Worm (Caenorhabditis elegans) whole organism, midembryonic: ENCODE data around the gene K07D4.6.

Source experiments
- cog-1 ChIP-seq: sonication (generic microtip); optimal IDR thresholded peaks from 2 replicates; lab custom pipeline; 2016; ENCODE audit warnings: missing genetic modification characterization, missing compliant biosample characterization
- flt-1 ChIP-seq: fragments of 200-800 bp; sonication (Bioruptor generic); IDR thresholded peaks from 2 replicates; pipeline ENCODE4 v1.3.6; 2022; ENCODE audit warnings: missing genetic modification characterization, missing compliant biosample characterization
- klf-2 ChIP-seq: fragments of 200-800 bp; sonication (Bioruptor generic); conservative IDR thresholded peaks from 2 replicates; pipeline ENCODE4 v1.3.6; 2022; ENCODE audit warnings: missing genetic modification reagents, missing genetic modification characterization, missing compliant biosample characterization
- ref-1 ChIP-seq: fragments of 200-800 bp; sonication (Bioruptor generic); conservative IDR thresholded peaks from 2 replicates; pipeline ENCODE4 v1.3.6; 2022; ENCODE audit warnings: missing genetic modification reagents, missing genetic modification characterization, missing compliant biosample characterization
- tab-1 ChIP-seq: fragments of 200-800 bp; sonication (Bioruptor generic); IDR thresholded peaks from 2 replicates; pipeline ENCODE4 v1.3.6; 2022; ENCODE audit warnings: missing genetic modification characterization, missing compliant biosample characterization
- ztf-23 ChIP-seq: fragments of 200-800 bp; sonication (Bioruptor generic); IDR thresholded peaks from 2 replicates; pipeline ENCODE4 v1.3.6; 2022; ENCODE audit warnings: missing genetic modification reagents, missing genetic modification characterization, missing compliant biosample characterization
- ztf-29 ChIP-seq: fragments of 200-800 bp; sonication (Bioruptor generic); IDR thresholded peaks from 2 replicates; pipeline ENCODE4 v1.3.6; 2022; ENCODE audit warnings: missing genetic modification reagents, missing genetic modification characterization, missing compliant biosample characterization

ce11 chrII:3999537-3999936, 19.0 kb downstream of the K07D4.6 start:
- TF ChIP-seq klf-2 (no peak), flt-1 (GFP tag; lab: Robert Waterston, UW) (peak; percentile 54; the same call in 1 of the 2 replicates), ref-1 (GFP tag; lab: Robert Waterston, UW) (no peak), cog-1 (tag; lab: Kevin White, UChicago) (peak; percentile 22), tab-1 (GFP tag; lab: Robert Waterston, UW) (0 out of 2 replicates have a peak, but pooled peaks have one; percentile 56), ztf-23 (GFP tag; lab: Robert Waterston, UW) (peak; percentile 59; the same call in 1 of the 2 replicates), ztf-29 (no peak)
